Worm (Caenorhabditis elegans): ENCODE data around the gene atgp-1.

DNA sequence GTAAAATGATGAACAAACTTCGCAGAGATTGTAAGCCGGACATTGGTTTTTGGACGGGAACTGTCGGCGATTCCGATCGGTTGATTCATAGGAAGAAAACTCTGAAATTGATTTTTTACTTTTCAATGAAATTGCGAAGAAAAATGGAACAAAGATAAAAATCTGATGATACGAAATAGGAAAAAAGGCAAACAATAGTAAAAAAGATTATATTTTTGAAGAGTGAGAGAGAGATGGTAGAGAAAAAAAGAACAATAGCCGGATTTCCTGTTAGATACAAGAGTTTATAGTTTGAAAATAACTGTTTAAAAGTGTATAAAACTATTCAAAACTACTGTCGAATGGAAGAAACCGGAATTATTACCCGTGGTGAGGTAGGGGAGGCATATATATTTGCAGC is 15.0 kb downstream of the atgp-1 start, which contains the start of gene nra-1:
- no peak for TF ChIP-seq ztf-29 (GFP tag; IDR thresholded peaks at IDR 0.05)
- TF ChIP-seq tab-1 (GFP tag; IDR thresholded peaks at IDR 0.05) = no peak

Data from whole organism, midembryonic.